Worm (Caenorhabditis elegans): ENCODE results near the gene pqn-41.

pqn-41 gene

ce11 chrIII:1905589-1905988 lies at the start of gene pqn-41, which contains the start of gene B0524.6:
Gene pqn-41 (plus strand): TSS chrIII:1905958.
Gene B0524.6 (minus strand): TSS chrIII:1905640.
- TF ChIP-seq fos-1 (tag; optimal IDR thresholded peaks at IDR 0.05) (peak; percentile 5), sma-9 (GFP tag; optimal IDR thresholded peaks at IDR 0.05) (no peak), sma-9 (tag; optimal IDR thresholded peaks at IDR 0.05) (no peak), lin-13 (GFP tag; optimal IDR thresholded peaks at IDR 0.05) (peak; percentile 71), nhr-12 (tag; optimal IDR thresholded peaks at IDR 0.05) (no peak), blmp-1 (tag; optimal IDR thresholded peaks at IDR 0.05; ENCODE audit: insufficient read depth) (no peak), gmeb-1 (tag; optimal IDR thresholded peaks at IDR 0.05) (peak; percentile 70), Y55F3AM.14 (GFP tag; optimal IDR thresholded peaks at IDR 0.05) (no peak), C34F6.9 (tag; optimal IDR thresholded peaks at IDR 0.05) (peak; percentile 74), ama-1 (optimal IDR thresholded peaks at IDR 0.05) (no peak), unc-55 (GFP tag; optimal IDR thresholded peaks at IDR 0.05) (peak; percentile 91), mbf-1 (tag; optimal IDR thresholded peaks at IDR 0.05) (no peak), dmd-4 (tag; optimal IDR thresholded peaks at IDR 0.05) (no peak), unc-39 (tag; optimal IDR thresholded peaks at IDR 0.05) (no peak), lsy-2 (tag; optimal IDR thresholded peaks at IDR 0.05) (peak in 1 of 2 experiments; percentile 86), sma-3 (GFP tag; optimal IDR thresholded peaks at IDR 0.05) (no peak), crh-2 (tag; optimal IDR thresholded peaks at IDR 0.05) (peak; percentile 37), F13H6.1 (tag; optimal IDR thresholded peaks at IDR 0.05) (peak; percentile 43), sem-4 (tag; optimal IDR thresholded peaks at IDR 0.05) (peak; percentile 32), elt-3 (tag; optimal IDR thresholded peaks at IDR 0.05) (no peak), nhr-25 (tag; optimal IDR thresholded peaks at IDR 0.05) (peak; percentile 18), mdl-1 (tag; optimal IDR thresholded peaks at IDR 0.05) (no peak), ZK546.5 (tag; optimal IDR thresholded peaks at IDR 0.05) (no peak), lin-11 (tag; optimal IDR thresholded peaks at IDR 0.05) (no peak)

- TF ChIP-seq unc-55 (GFP tag; optimal IDR thresholded peaks at IDR 0.05) = no peak
- no peak for TF ChIP-seq unc-62 (GFP tag; optimal IDR thresholded peaks at IDR 0.05)
- no peak for TF ChIP-seq ZK546.5 (tag; optimal IDR thresholded peaks at IDR 0.05)
- TF ChIP-seq egl-27 (tag; optimal IDR thresholded peaks at IDR 0.05) = no peak
- no peak for TF ChIP-seq Y55F3AM.14 (GFP tag; optimal IDR thresholded peaks at IDR 0.05)
- no peak for TF ChIP-seq nhr-77 (tag; optimal IDR thresholded peaks at IDR 0.05)
- TF ChIP-seq sma-9 (GFP tag; optimal IDR thresholded peaks at IDR 0.05) = no peak
- TF ChIP-seq sma-9 (tag; optimal IDR thresholded peaks at IDR 0.05) = no peak
- TF ChIP-seq nhr-21 (tag; optimal IDR thresholded peaks at IDR 0.05) = no peak
- TF ChIP-seq nhr-25 (tag; optimal IDR thresholded peaks at IDR 0.05) = no peak
Observed at ce11 chrIII:1856175-1856574, 49.6 kb upstream of the pqn-41 start.

- peak; percentile 8 for TF ChIP-seq nhr-25 (tag; optimal IDR thresholded peaks at IDR 0.05)
- no peak for TF ChIP-seq unc-62 (GFP tag; optimal IDR thresholded peaks at IDR 0.05)
Observed at ce11 chrIII:1856679-1857078, 49.1 kb upstream of the pqn-41 start.

ce11 chrIII:1859532-1859931 lies 46.2 kb upstream of the pqn-41 start, which contains the start of gene ddp-1:
Gene ddp-1 (plus strand): TSS chrIII:1859888.
- TF ChIP-seq crh-2 (tag; optimal IDR thresholded peaks at IDR 0.05) = peak; percentile 96
- peak; percentile 97 for TF ChIP-seq C34F6.9 (tag; optimal IDR thresholded peaks at IDR 0.05)
- peak; percentile 64 for TF ChIP-seq dmd-4 (tag; optimal IDR thresholded peaks at IDR 0.05)
- TF ChIP-seq nhr-237 (tag; optimal IDR thresholded peaks at IDR 0.05) = peak; percentile 83
- peak; percentile 80 for TF ChIP-seq zag-1 (tag; optimal IDR thresholded peaks at IDR 0.05)
- peak; percentile 87 for TF ChIP-seq fos-1 (tag; optimal IDR thresholded peaks at IDR 0.05)
- TF ChIP-seq mdl-1 (tag; optimal IDR thresholded peaks at IDR 0.05) = peak in 1 of 2 experiments; percentile 69
- TF ChIP-seq lin-11 (tag; optimal IDR thresholded peaks at IDR 0.05) = peak; percentile 88
- no peak for TF ChIP-seq alr-1 (tag; optimal IDR thresholded peaks at IDR 0.05)
- TF ChIP-seq F13H6.1 (tag; optimal IDR thresholded peaks at IDR 0.05) = peak; percentile 93
- peak; percentile 71 for TF ChIP-seq aly-2 (tag; optimal IDR thresholded peaks at IDR 0.05)
- TF ChIP-seq elt-1 (tag; optimal IDR thresholded peaks at IDR 0.05) = no peak
- peak; percentile 100 for TF ChIP-seq gmeb-1 (tag; optimal IDR thresholded peaks at IDR 0.05)
- TF ChIP-seq unc-55 (GFP tag; optimal IDR thresholded peaks at IDR 0.05) = peak; percentile 99
- no peak for TF ChIP-seq unc-39 (tag; optimal IDR thresholded peaks at IDR 0.05)
- peak; percentile 63 for TF ChIP-seq ztf-11 (tag; optimal IDR thresholded peaks at IDR 0.05)
- TF ChIP-seq sem-4 (tag; optimal IDR thresholded peaks at IDR 0.05) = peak; percentile 90
- TF ChIP-seq R02D3.7 (tag; optimal IDR thresholded peaks at IDR 0.05) = peak; percentile 73
- peak; percentile 77 for TF ChIP-seq ZK546.5 (tag; optimal IDR thresholded peaks at IDR 0.05)
- no peak for TF ChIP-seq nhr-23 (tag; optimal IDR thresholded peaks at IDR 0.05)
- TF ChIP-seq snpc-4 (tag; optimal IDR thresholded peaks at IDR 0.05) = peak; percentile 69
- peak; percentile 91 for TF ChIP-seq nhr-10 (tag; optimal IDR thresholded peaks at IDR 0.05)
- peak; percentile 97 for TF ChIP-seq lin-13 (GFP tag; optimal IDR thresholded peaks at IDR 0.05)
- TF ChIP-seq ztf-1 (GFP tag; conservative IDR thresholded peaks at IDR 0.05) = no peak
- TF ChIP-seq elt-3 (tag; optimal IDR thresholded peaks at IDR 0.05) = no peak
- peak; percentile 94 for TF ChIP-seq mab-5 (tag; optimal IDR thresholded peaks at IDR 0.05)
- peak; percentile 74 for TF ChIP-seq nhr-77 (tag; optimal IDR thresholded peaks at IDR 0.05)
- TF ChIP-seq ama-1 (optimal IDR thresholded peaks at IDR 0.05) = peak; percentile 87
- TF ChIP-seq unc-62 (GFP tag; optimal IDR thresholded peaks at IDR 0.05) = peak; percentile 82
- TF ChIP-seq ceh-82 (tag; optimal IDR thresholded peaks at IDR 0.05) = peak; percentile 83
- TF ChIP-seq blmp-1 (tag; optimal IDR thresholded peaks at IDR 0.05; ENCODE audit: insufficient read depth) = peak; percentile 71
- TF ChIP-seq skn-1 (tag; optimal IDR thresholded peaks at IDR 0.05) = no peak
- TF ChIP-seq ztf-4 (tag; optimal IDR thresholded peaks at IDR 0.05) = peak; percentile 89
- peak; percentile 80 for TF ChIP-seq Y55F3AM.14 (GFP tag; optimal IDR thresholded peaks at IDR 0.05)
- peak; percentile 91 for TF ChIP-seq egl-27 (tag; optimal IDR thresholded peaks at IDR 0.05)
- TF ChIP-seq nhr-11 (tag; optimal IDR thresholded peaks at IDR 0.05) = no peak
- no peak for TF ChIP-seq nhr-12 (tag; optimal IDR thresholded peaks at IDR 0.05)

Measured in whole organism, L2 larva.